Worm (Caenorhabditis elegans) whole organism, early embryonic: ENCODE measurements around the gene F21C10.11.

Experiments used
- B0310.2 ChIP-seq: sonication (generic microtip); optimal IDR thresholded peaks from 2 replicates; lab custom pipeline; 2016; ENCODE audit warnings: mild to moderate bottlenecking, missing genetic modification characterization, missing compliant biosample characterization
- aly-1 ChIP-seq: sonication (generic microtip); optimal IDR thresholded peaks from 2 replicates; lab custom pipeline; 2016; ENCODE audit warnings: missing genetic modification characterization, missing compliant biosample characterization
- ama-1 ChIP-seq: fragments of 150-350 bp; optimal IDR thresholded peaks from 2 replicates; lab custom pipeline; 2014
- ets-7 ChIP-seq: sonication (generic microtip); optimal IDR thresholded peaks from 2 replicates; lab custom pipeline; 2016; ENCODE audit warnings: missing genotype, missing genetic modification characterization, missing compliant biosample characterization
- hmbx-1 ChIP-seq: sonication (generic microtip); optimal IDR thresholded peaks from 2 replicates; lab custom pipeline; 2016; ENCODE audit warnings: mild to moderate bottlenecking, missing genetic modification characterization, missing compliant biosample characterization
- hmg-4 ChIP-seq: fragments of 200-800 bp; sonication (Bioruptor generic); optimal IDR thresholded peaks from 2 replicates; lab custom pipeline; 2018; ENCODE audit warnings: mild to moderate bottlenecking, missing genetic modification characterization, missing compliant biosample characterization
- hnd-1 ChIP-seq: sonication (generic microtip); optimal IDR thresholded peaks from 2 replicates; lab custom pipeline; 2016; ENCODE audit warnings: missing genetic modification characterization, missing compliant biosample characterization
- pes-1 ChIP-seq: fragments of 200-800 bp; sonication (Bioruptor generic); IDR thresholded peaks from 2 replicates; pipeline ENCODE4 v1.3.6; 2022; ENCODE audit warnings: missing genetic modification reagents, missing genetic modification characterization, missing compliant biosample characterization
- scrt-1 ChIP-seq: fragments of 200-800 bp; sonication (Bioruptor generic); IDR thresholded peaks from 2 replicates; pipeline ENCODE4 v1.3.6; 2022; ENCODE audit warnings: missing genetic modification characterization, missing compliant biosample characterization
- sea-1 ChIP-seq: fragments of 200-800 bp; sonication (Bioruptor generic); conservative IDR thresholded peaks from 2 replicates; pipeline ENCODE4 v1.3.6; 2022; ENCODE audit warnings: missing genetic modification characterization, missing compliant biosample characterization
- tra-4 ChIP-seq: sonication (generic microtip); optimal IDR thresholded peaks from 2 replicates; lab custom pipeline; 2017; ENCODE audit warnings: missing genetic modification characterization, missing compliant biosample characterization

- no peak for TF ChIP-seq hnd-1 (tag; lab: Kevin White, UChicago)
- TF ChIP-seq ama-1 (lab: Kevin White, UChicago): no peak
- TF ChIP-seq ets-7: no peak
- no peak for TF ChIP-seq hmg-4 (GFP tag; lab: Kevin White, UChicago)
- no peak for TF ChIP-seq scrt-1
- TF ChIP-seq hmbx-1 (tag; lab: Kevin White, UChicago): no peak
- no peak for TF ChIP-seq pes-1 (GFP tag; lab: Robert Waterston, UW)
- TF ChIP-seq B0310.2 (tag; lab: Kevin White, UChicago): no peak
- TF ChIP-seq aly-1 (tag; lab: Kevin White, UChicago): no peak
- no peak for TF ChIP-seq sea-1 (GFP tag; lab: Robert Waterston, UW)
- TF ChIP-seq tra-4: no peak
Observed at ce11 chrV:9109281-9109680, 14.0 kb upstream of the F21C10.11 start, which contains the start of gene pqn-31.
